Worm (Caenorhabditis elegans): ENCODE measurements around the gene fbxa-25.

ce11 chrIII:1350745-1351144 is 1.5 kb upstream of the fbxa-25 start, which contains the start of gene Y82E9BL.3:
- no peak for TF ChIP-seq snpc-4 (tag; optimal IDR thresholded peaks at IDR 0.05)
- no peak for TF ChIP-seq ztf-11 (tag; optimal IDR thresholded peaks at IDR 0.05)
- TF ChIP-seq zag-1 (tag; optimal IDR thresholded peaks at IDR 0.05): no peak
- no peak for TF ChIP-seq unc-62 (GFP tag; optimal IDR thresholded peaks at IDR 0.05)
- TF ChIP-seq jun-1 (tag; optimal IDR thresholded peaks at IDR 0.05): no peak
- no peak for TF ChIP-seq nhr-25 (tag; optimal IDR thresholded peaks at IDR 0.05)
- TF ChIP-seq ztf-4 (tag; optimal IDR thresholded peaks at IDR 0.05): no peak
- no peak for TF ChIP-seq fkh-10 (GFP tag; optimal IDR thresholded peaks at IDR 0.05)

Measured in whole organism, L3 larva.